Fruit fly (Drosophila melanogaster) whole organism, embryonic: ENCODE data around the gene CG32645.

Source experiments
- CG10209 ChIP-seq: fragments of 200-800 bp; sonication (Bioruptor generic); optimal IDR thresholded peaks from 3 replicates; lab custom pipeline; 2017; ENCODE audit warnings: missing biosample characterization, mild to moderate bottlenecking, missing genetic modification characterization, missing genetic modification reagents
- CG10321 ChIP-seq: fragments of 200-800 bp; sonication (Bioruptor generic); IDR thresholded peaks from 2 replicates; pipeline ENCODE4 v1.3.6; 2022; ENCODE audit warnings: missing biosample characterization, missing genetic modification characterization
- CG2116 ChIP-seq: fragments of 200-800 bp; sonication (Bioruptor generic); optimal IDR thresholded peaks from 3 replicates; lab custom pipeline; 2018; ENCODE audit warnings: missing biosample characterization, mild to moderate bottlenecking, missing genetic modification characterization
- CG42726 ChIP-seq: fragments of 200-800 bp; sonication (Bioruptor generic); IDR thresholded peaks from 2 replicates; pipeline ENCODE4 v1.3.6; 2022; ENCODE audit warnings: missing biosample characterization, missing genetic modification characterization; ENCODE audit not compliant: partially characterized antibody
- Dip3 ChIP-seq: fragments of 200-800 bp; sonication (Bioruptor generic); optimal IDR thresholded peaks from 3 replicates; lab custom pipeline; 2016; ENCODE audit warnings: missing biosample characterization, missing genetic modification characterization
- amos ChIP-seq: fragments of 200-800 bp; sonication (Bioruptor generic); IDR thresholded peaks from 2 replicates; pipeline ENCODE4 v1.3.6; 2022; ENCODE audit warnings: missing biosample characterization, missing genetic modification characterization; ENCODE audit not compliant: partially characterized antibody
- jumu ChIP-seq: fragments of 200-800 bp; sonication (Bioruptor generic); optimal IDR thresholded peaks from 3 replicates; lab custom pipeline; 2016; ENCODE audit warnings: missing biosample characterization, missing genetic modification characterization
- klu ChIP-seq: fragments of 200-800 bp; sonication (Bioruptor generic); IDR thresholded peaks from 2 replicates; pipeline ENCODE4 v1.3.6; 2022; ENCODE audit warnings: missing biosample characterization, missing genetic modification characterization

dm6 chrX:13127973-13128749 lies 10.8 kb upstream of the CG32645 start:
- TF ChIP-seq CG10209 (GFP tag; lab: Kevin White, UChicago) (no peak), jumu (peak; percentile 40), CG10321 (GFP tag; lab: Robert Waterston, UW) (no peak), klu (GFP tag; lab: Robert Waterston, UW) (no peak), amos (GFP tag; lab: Robert Waterston, UW) (no peak), CG2116 (no peak), CG42726 (GFP tag; lab: Robert Waterston, UW) (0 out of 2 replicates have a peak, but pooled peaks have one; percentile 7), Dip3 (GFP tag; lab: Kevin White, UChicago) (no peak)
